Fruit fly (Drosophila melanogaster) whole organism, wandering third instar larva: ENCODE results near the gene CG14095.
"Not testable (repeated sequence)": the region's sequence is repeated elsewhere in the genome, so short reads cannot be mapped to it uniquely, and the experiment has no call there.

Experiments used
- Abd-B ChIP-seq: fragments of >200 bp; optimal IDR thresholded peaks from 2 replicates; lab custom pipeline; 2017; ENCODE audit warnings: missing biosample characterization, missing genetic modification characterization
- CG32264 ChIP-seq: fragments of 200-800 bp; sonication (Bioruptor generic); optimal IDR thresholded peaks from 2 replicates; lab custom pipeline; 2016; ENCODE audit warnings: missing biosample characterization, missing genetic modification characterization
- CrebA ChIP-seq: fragments of 200-800 bp; sonication (Bioruptor generic); optimal IDR thresholded peaks from 2 replicates; lab custom pipeline; 2016; ENCODE audit warnings: missing biosample characterization, mild to moderate bottlenecking, missing genetic modification characterization, borderline replicate concordance
- Dif ChIP-seq: fragments of 200-275, 200-300 bp; sonication (Bioruptor generic); optimal IDR thresholded peaks from 2 replicates; lab custom pipeline; 2018; ENCODE audit warnings: missing biosample characterization, missing genetic modification characterization; ENCODE audit not compliant: partially characterized antibody
- GATAd ChIP-seq: sonication (Bioruptor generic); optimal IDR thresholded peaks from 2 replicates; lab custom pipeline; 2016; ENCODE audit warnings: missing biosample characterization, missing genetic modification characterization
- HLH106 ChIP-seq: fragments of 200-800 bp; optimal IDR thresholded peaks from 3 replicates; lab custom pipeline; 2019; ENCODE audit warnings: missing biosample characterization, mild to moderate bottlenecking, missing genetic modification characterization, moderate library complexity
- Hnf4 ChIP-seq: fragments of 200-800 bp; sonication (Bioruptor generic); optimal IDR thresholded peaks from 2 replicates; lab custom pipeline; 2016; ENCODE audit warnings: missing biosample characterization, mild to moderate bottlenecking, missing genetic modification characterization
- Hr78 ChIP-seq: fragments of >200 bp; optimal IDR thresholded peaks from 2 replicates; lab custom pipeline; 2017; ENCODE audit warnings: missing biosample characterization, missing genetic modification characterization
- Jra ChIP-seq: sonication (Bioruptor generic); optimal IDR thresholded peaks from 2 replicates; lab custom pipeline; 2016; ENCODE audit warnings: missing biosample characterization, missing genetic modification characterization
- Mio ChIP-seq: sonication (Bioruptor generic); optimal IDR thresholded peaks from 2 replicates; lab custom pipeline; 2016; ENCODE audit warnings: missing biosample characterization, missing genetic modification characterization
- Myc ChIP-seq: fragments of >200 bp; optimal IDR thresholded peaks from 2 replicates; lab custom pipeline; 2017
- N ChIP-seq: fragments of >200 bp; optimal IDR thresholded peaks from 2 replicates; lab custom pipeline; 2018; ENCODE audit warnings: missing biosample characterization, missing external identifiers, missing genetic modification characterization
- OdsH ChIP-seq: fragments of 200-800 bp; sonication (Bioruptor generic); optimal IDR thresholded peaks from 2 replicates; lab custom pipeline; 2016; ENCODE audit warnings: missing biosample characterization, mild to moderate bottlenecking, missing genetic modification characterization
- Rel ChIP-seq, 2 experiments: fragments of 200-800 bp; sonication (Bioruptor generic) in 1 of 2; optimal IDR thresholded peaks; 2 replicates in 1 of 2; 3 replicates in 1 of 2; lab custom pipeline; 2016 to 2019; ENCODE audit warnings: mild to moderate bottlenecking in 2 of 2, missing biosample characterization in 2 of 2, missing genetic modification characterization in 2 of 2, moderate library complexity in 1 of 2
- Sp1 ChIP-seq: fragments of 200-800 bp; sonication (Bioruptor generic); optimal IDR thresholded peaks from 3 replicates; lab custom pipeline; 2019; ENCODE audit warnings: missing biosample characterization, mild to moderate bottlenecking, missing genetic modification characterization, moderate library complexity
- Vsx2 ChIP-seq: fragments of 200-300, 225-300 bp; sonication (Bioruptor generic); optimal IDR thresholded peaks from 2 replicates; lab custom pipeline; 2018; ENCODE audit warnings: missing biosample characterization, missing genetic modification characterization; ENCODE audit not compliant: partially characterized antibody
- br ChIP-seq: fragments of 200-800 bp; sonication (Bioruptor generic); optimal IDR thresholded peaks from 2 replicates; lab custom pipeline; 2016; ENCODE audit warnings: missing biosample characterization, missing genetic modification characterization
- brk ChIP-seq: fragments of 200-800 bp; sonication (Bioruptor generic); optimal IDR thresholded peaks from 2 replicates; lab custom pipeline; 2016; ENCODE audit warnings: missing biosample characterization, mild to moderate bottlenecking, missing genetic modification characterization
- dl ChIP-seq, 2 experiments: fragments of 175-275, 200-275 bp in 1 of 2; fragments of 200-275 bp in 1 of 2; sonication (Bioruptor generic); optimal IDR thresholded peaks; lab custom pipeline; 2018; ENCODE audit warnings: mild to moderate bottlenecking in 2 of 2, missing biosample characterization in 2 of 2, missing genetic modification characterization in 2 of 2, moderate library complexity in 2 of 2; ENCODE audit not compliant: partially characterized antibody in 2 of 2, insufficient read depth in 1 of 2
- dmrt93B ChIP-seq: fragments of 200-800 bp; sonication (Bioruptor generic); optimal IDR thresholded peaks from 2 replicates; lab custom pipeline; 2018; ENCODE audit warnings: missing biosample characterization, mild to moderate bottlenecking, missing genetic modification characterization
- dsf ChIP-seq: sonication (Bioruptor generic); optimal IDR thresholded peaks from 2 replicates; lab custom pipeline; 2016; ENCODE audit warnings: missing biosample characterization, missing genetic modification characterization, borderline replicate concordance
- foxo ChIP-seq, 2 experiments: fragments of 200-800 bp; sonication (Bioruptor generic); optimal IDR thresholded peaks; 2 replicates in 1 of 2; 3 replicates in 1 of 2; lab custom pipeline; 2016 to 2017; ENCODE audit warnings: missing biosample characterization in 2 of 2, missing genetic modification characterization in 2 of 2
- fru ChIP-seq: fragments of 200-800 bp; sonication (Bioruptor generic); optimal IDR thresholded peaks from 3 replicates; lab custom pipeline; 2016; ENCODE audit warnings: missing biosample characterization, mild to moderate bottlenecking, missing genetic modification characterization
- h ChIP-seq: fragments of 200-800 bp; sonication (Bioruptor generic); optimal IDR thresholded peaks from 3 replicates; lab custom pipeline; 2016; ENCODE audit warnings: missing biosample characterization, mild to moderate bottlenecking, missing genetic modification characterization
- jim ChIP-seq: fragments of 175-275, 200-325 bp; sonication (Bioruptor generic); optimal IDR thresholded peaks from 2 replicates; lab custom pipeline; 2016; ENCODE audit warnings: missing biosample characterization, mild to moderate bottlenecking, missing genetic modification characterization
- lola ChIP-seq: fragments of >200 bp; optimal IDR thresholded peaks from 2 replicates; lab custom pipeline; 2017; ENCODE audit warnings: missing biosample characterization, missing genetic modification characterization
- psq ChIP-seq: fragments of 200-800 bp; sonication (Bioruptor generic); optimal IDR thresholded peaks from 3 replicates; lab custom pipeline; 2017; ENCODE audit warnings: missing biosample characterization, mild to moderate bottlenecking, missing genetic modification characterization, moderate library complexity
- rgr ChIP-seq: fragments of 200-800 bp; sonication (Bioruptor generic); optimal IDR thresholded peaks from 3 replicates; lab custom pipeline; 2016; ENCODE audit warnings: missing biosample characterization, mild to moderate bottlenecking, missing genetic modification characterization
- sv ChIP-seq: fragments of 200-800 bp; sonication (Bioruptor generic); optimal IDR thresholded peaks from 3 replicates; lab custom pipeline; 2016; ENCODE audit warnings: missing biosample characterization, missing genetic modification characterization
- usp ChIP-seq: fragments of >200 bp; optimal IDR thresholded peaks from 2 replicates; lab custom pipeline; 2017; ENCODE audit warnings: missing biosample characterization, missing genetic modification characterization

Gene CG14095

DNA sequence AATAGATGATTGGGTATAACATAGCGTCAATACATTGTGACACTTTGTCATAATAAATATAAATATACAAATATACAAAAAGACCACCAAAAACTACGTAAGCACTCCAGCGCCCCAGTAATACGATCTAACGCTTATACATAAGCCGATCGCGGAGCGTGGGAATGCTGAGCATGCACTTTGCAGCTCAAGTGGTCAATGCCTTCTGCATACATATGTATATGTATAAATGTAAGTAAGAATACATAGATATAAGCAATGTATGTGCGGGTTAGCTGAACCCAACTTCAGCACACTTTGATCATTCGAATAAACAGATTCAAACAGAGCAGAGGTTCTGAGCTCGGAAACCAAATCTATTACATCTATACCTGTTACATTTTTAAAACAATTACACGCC is 22.7 kb upstream of the CG14095 start, which contains the start of gene CG32212:
Gene CG32212 (plus strand): TSS at position 301 of the 400 bp plus-strand sequence.
- TF ChIP-seq sv, GATAd, dsf (GFP tag; lab: Kevin White, UChicago): not testable (repeated sequence)

DNA sequence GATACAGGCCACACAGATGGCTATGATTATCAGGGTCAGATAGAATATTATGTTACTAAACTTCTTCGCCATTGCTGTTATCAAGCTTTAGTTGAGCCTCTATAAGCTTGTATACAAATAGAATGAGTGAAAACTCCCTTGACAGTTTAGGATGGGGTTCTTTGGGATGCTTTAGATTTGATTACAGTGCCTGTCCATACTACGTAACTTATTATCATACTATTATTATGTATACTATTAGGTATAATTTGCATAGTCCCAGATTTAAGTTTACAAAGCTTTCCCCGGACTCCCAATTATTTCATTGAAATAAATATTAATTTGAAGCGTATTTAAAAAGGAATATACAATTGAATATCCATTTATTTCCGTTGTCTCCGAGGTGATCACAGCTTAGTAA is 21.8 kb upstream of the CG14095 start, which contains the start of gene brv1:
Gene brv1 (minus strand): TSS at position 101 of the 400 bp plus-strand sequence.
- TF ChIP-seq Myc (lab: Kevin White, UChicago) (no peak), usp (GFP tag; lab: Kevin White, UChicago) (no peak), dmrt93B (GFP tag; lab: Kevin White, UChicago) (no peak), Jra (GFP tag; lab: Kevin White, UChicago) (no peak), CG32264 (GFP tag; lab: Kevin White, UChicago) (no peak)

DNA sequence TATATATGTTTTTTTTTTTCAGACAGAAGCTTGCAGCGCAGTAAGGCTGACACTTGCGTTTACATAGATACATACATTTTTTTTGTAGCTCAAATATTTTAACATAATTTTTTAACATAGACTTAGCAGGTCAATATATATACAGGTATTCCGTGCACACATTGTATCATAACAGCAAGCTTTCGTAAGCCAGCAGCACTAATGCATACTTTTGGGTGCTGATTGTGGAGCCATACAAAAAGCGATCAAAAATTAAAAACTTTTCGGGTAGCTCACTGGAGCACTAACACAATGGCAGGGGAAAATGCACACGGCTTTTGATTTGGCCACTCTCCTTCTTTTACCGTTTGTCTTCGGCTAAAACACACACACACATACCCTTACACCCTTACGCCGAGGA is 18.4 kb upstream of the CG14095 start:
- TF ChIP-seq dl (GFP tag; optimal IDR thresholded peaks at IDR 0.05; lab: Kevin White, UChicago; ENCODE audit: insufficient read depth in 1 of 2, partially characterized antibody in 2 of 2) (peak in 1 of 2 experiments; percentile 42), Vsx2 (GFP tag; lab: Kevin White, UChicago) (peak; percentile 70), Abd-B (GFP tag; lab: Kevin White, UChicago) (no peak), Myc (lab: Kevin White, UChicago) (peak; percentile 55), lola (no peak), foxo (GFP tag; optimal IDR thresholded peaks at IDR 0.05; lab: Kevin White, UChicago) (no peak), Rel (GFP tag; optimal IDR thresholded peaks at IDR 0.05; lab: Kevin White, UChicago) (no peak), Rel (tag; optimal IDR thresholded peaks at IDR 0.05; lab: Kevin White, UChicago) (no peak), sv (GFP tag; lab: Kevin White, UChicago) (no peak), Hnf4 (GFP tag; lab: Kevin White, UChicago) (no peak), Dif (GFP tag; lab: Kevin White, UChicago) (peak; percentile 94)

DNA sequence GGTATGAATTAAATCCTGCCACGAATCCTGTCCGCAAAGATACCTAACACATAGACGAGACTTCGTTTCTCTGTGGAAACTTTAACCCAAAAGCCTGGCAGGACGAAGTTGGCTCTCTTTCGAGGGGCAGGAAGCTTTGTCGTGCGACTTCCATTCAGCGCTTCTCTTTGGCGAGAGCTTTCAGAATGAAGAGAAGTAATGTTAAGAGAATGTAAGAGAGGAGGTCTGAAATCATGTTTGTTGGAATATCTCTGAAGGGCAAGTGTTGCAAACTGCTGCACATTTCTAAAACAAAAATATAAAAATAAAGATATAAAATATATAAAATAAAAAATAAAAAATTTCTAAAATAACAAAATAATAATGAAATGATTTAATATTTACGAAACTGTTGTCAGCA is 17.5 kb upstream of the CG14095 start:
- TF ChIP-seq Sp1 (GFP tag; lab: Kevin White, UChicago), result no peak
- no peak for TF ChIP-seq HLH106
- no peak for TF ChIP-seq N
- no peak for TF ChIP-seq OdsH (GFP tag; lab: Kevin White, UChicago)
- TF ChIP-seq sv (GFP tag; lab: Kevin White, UChicago), result no peak
- no peak for TF ChIP-seq Abd-B (GFP tag; lab: Kevin White, UChicago)
- no peak for TF ChIP-seq usp (GFP tag; lab: Kevin White, UChicago)
- no peak for TF ChIP-seq h (GFP tag; lab: Kevin White, UChicago)
- TF ChIP-seq Vsx2 (GFP tag; lab: Kevin White, UChicago), result no peak
- TF ChIP-seq Mio, result no peak
- TF ChIP-seq psq (GFP tag; lab: Kevin White, UChicago), result no peak
- no peak for TF ChIP-seq dsf (GFP tag; lab: Kevin White, UChicago)
- TF ChIP-seq brk (GFP tag; lab: Kevin White, UChicago), result no peak
- TF ChIP-seq rgr (GFP tag; lab: Kevin White, UChicago), result no peak
- no peak for TF ChIP-seq foxo (GFP tag; optimal IDR thresholded peaks at IDR 0.05; lab: Kevin White, UChicago)
- no peak for TF ChIP-seq Jra (GFP tag; lab: Kevin White, UChicago)
- no peak for TF ChIP-seq Hr78

DNA sequence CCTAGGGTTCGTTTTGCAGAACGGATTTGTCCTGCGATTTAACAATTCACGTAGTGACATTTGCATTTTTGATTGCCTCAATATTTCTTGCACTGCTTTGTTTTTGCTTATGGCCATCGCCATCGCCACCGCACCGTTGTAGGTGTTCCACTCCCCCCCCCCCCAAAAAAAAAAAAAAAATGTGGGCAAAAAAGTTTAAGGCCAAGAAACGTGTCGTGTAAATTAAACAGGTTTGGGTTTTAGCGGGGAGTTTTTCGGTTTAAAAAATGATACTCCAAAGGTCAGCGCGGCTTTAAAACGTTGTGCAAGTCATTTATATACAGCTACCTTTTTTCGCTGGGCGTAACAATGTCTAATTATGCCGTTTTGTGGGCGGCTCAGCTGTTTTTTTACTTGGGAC is 16.6 kb upstream of the CG14095 start:
- TF ChIP-seq fru (no peak), br (GFP tag; lab: Kevin White, UChicago) (no peak), Rel (GFP tag; optimal IDR thresholded peaks at IDR 0.05; lab: Kevin White, UChicago) (no peak), Rel (tag; optimal IDR thresholded peaks at IDR 0.05; lab: Kevin White, UChicago) (peak; percentile 62), Abd-B (GFP tag; lab: Kevin White, UChicago) (no peak), jim (GFP tag; lab: Kevin White, UChicago) (peak; percentile 53), CrebA (GFP tag; lab: Kevin White, UChicago) (no peak)
